Fruit fly (Drosophila melanogaster) whole organism, embryonic: Measurements from ENCODE around the gene feo.

Experiments used
- ATbp ChIP-seq: fragments of 200-800 bp; sonication (Bioruptor generic); optimal IDR thresholded peaks from 2 replicates; lab custom pipeline; 2017; ENCODE audit warnings: missing biosample characterization, mild to moderate bottlenecking, missing genetic modification characterization, missing genetic modification reagents
- Asciz ChIP-seq: fragments of 200-800 bp; sonication (Bioruptor generic); optimal IDR thresholded peaks from 2 replicates; lab custom pipeline; 2017; ENCODE audit warnings: missing biosample characterization, mild to moderate bottlenecking, missing genetic modification characterization, missing genetic modification reagents
- Blimp-1 ChIP-seq: fragments of 200-800 bp; sonication (Bioruptor generic); optimal IDR thresholded peaks from 3 replicates; lab custom pipeline; 2018; ENCODE audit warnings: missing biosample characterization, missing genetic modification characterization, mild to moderate bottlenecking, moderate library complexity, missing genetic modification reagents
- CG10543 ChIP-seq: fragments of 200-800 bp; sonication (Bioruptor generic); optimal IDR thresholded peaks from 3 replicates; lab custom pipeline; 2017; ENCODE audit warnings: missing biosample characterization, mild to moderate bottlenecking, missing genetic modification characterization, moderate library complexity
- CG11695 ChIP-seq: fragments of 200-800 bp; sonication (Bioruptor generic); IDR thresholded peaks from 3 replicates; pipeline ENCODE4 v1.3.6; 2022; ENCODE audit warnings: missing biosample characterization, missing genetic modification characterization
- CG11696 ChIP-seq: fragments of 200-800 bp; sonication (Bioruptor generic); IDR thresholded peaks from 2 replicates; pipeline ENCODE4 v1.3.6; 2022; ENCODE audit warnings: missing biosample characterization, missing genetic modification characterization
- CG11723 ChIP-seq: fragments of 200-800 bp; sonication (Bioruptor generic); optimal IDR thresholded peaks from 2 replicates; lab custom pipeline; 2017; ENCODE audit warnings: missing biosample characterization, mild to moderate bottlenecking, missing genetic modification characterization
- CG13287 ChIP-seq: fragments of 200-800 bp; sonication (Bioruptor generic); IDR thresholded peaks from 2 replicates; pipeline ENCODE4 v1.3.6; 2022; ENCODE audit warnings: missing biosample characterization, missing genetic modification characterization; ENCODE audit not compliant: partially characterized antibody
- CG14441 ChIP-seq: fragments of 200-800 bp; sonication (Bioruptor generic); IDR thresholded peaks from 2 replicates; pipeline ENCODE4 v1.3.6; 2022; ENCODE audit warnings: missing biosample characterization, missing genetic modification characterization
- CG15696 ChIP-seq: fragments of 200-800 bp; sonication (Bioruptor generic); optimal IDR thresholded peaks from 2 replicates; lab custom pipeline; 2019; ENCODE audit warnings: missing biosample characterization, mild to moderate bottlenecking, missing genetic modification characterization, moderate library complexity
- CG16813 ChIP-seq: fragments of 200-800 bp; sonication (Bioruptor generic); IDR thresholded peaks from 3 replicates; pipeline ENCODE4 v1.3.6; 2022; ENCODE audit warnings: missing biosample characterization, missing genetic modification characterization; ENCODE audit not compliant: partially characterized antibody
- CG32772 ChIP-seq: fragments of 200-800 bp; sonication (Bioruptor generic); IDR thresholded peaks from 2 replicates; pipeline ENCODE4 v1.3.6; 2022; ENCODE audit warnings: missing biosample characterization, missing genetic modification characterization
- CG6272 ChIP-seq: fragments of 200-800 bp; sonication (Bioruptor generic); IDR thresholded peaks from 2 replicates; pipeline ENCODE4 v1.3.6; 2022; ENCODE audit warnings: missing biosample characterization, missing genetic modification characterization
- CG7987 ChIP-seq: fragments of 200-800 bp; sonication (Bioruptor generic); optimal IDR thresholded peaks from 2 replicates; lab custom pipeline; 2018; ENCODE audit warnings: missing biosample characterization, mild to moderate bottlenecking, missing genetic modification characterization, moderate library complexity
- CG8290 ChIP-seq, 3 experiments: fragments of 200-800 bp; sonication (Bioruptor generic); optimal IDR thresholded peaks; 2 replicates each; lab custom pipeline; 2016 to 2019; ENCODE audit warnings: missing biosample characterization in 3 of 3, missing genetic modification characterization in 3 of 3, mild to moderate bottlenecking in 2 of 3, moderate library complexity in 1 of 3
- CG9817 ChIP-seq: fragments of 200-800 bp; sonication (Bioruptor generic); optimal IDR thresholded peaks from 2 replicates; lab custom pipeline; 2018; ENCODE audit warnings: missing biosample characterization, mild to moderate bottlenecking, missing genetic modification characterization, moderate library complexity
- Dfd ChIP-seq, 2 experiments: fragments of >200 bp; optimal IDR thresholded peaks; 2 replicates each; lab custom pipeline; 2017; ENCODE audit warnings: missing biosample characterization in 2 of 2, missing genetic modification characterization in 2 of 2
- Drgx ChIP-seq: fragments of 200-800 bp; sonication (Bioruptor generic); IDR thresholded peaks from 2 replicates; pipeline ENCODE4 v1.3.6; 2022; ENCODE audit warnings: missing biosample characterization, missing genetic modification characterization
- Ets97D ChIP-seq: fragments of 200-800 bp; sonication (Bioruptor generic); optimal IDR thresholded peaks from 3 replicates; lab custom pipeline; 2016; ENCODE audit warnings: missing biosample characterization, missing genetic modification characterization
- HHEX ChIP-seq: fragments of 200-800 bp; sonication (Bioruptor generic); optimal IDR thresholded peaks from 3 replicates; lab custom pipeline; 2017; ENCODE audit warnings: missing biosample characterization, mild to moderate bottlenecking, missing genetic modification characterization, missing genetic modification reagents
- Med ChIP-seq: fragments of 200-800 bp; sonication (Bioruptor generic); peaks from one replicate; lab custom pipeline; 2016; ENCODE audit warnings: missing biosample characterization, missing genetic modification characterization, mild to moderate bottlenecking, inconsistent platforms, moderate library complexity
- Myb ChIP-seq: fragments of 200-800 bp; sonication (Bioruptor generic); optimal IDR thresholded peaks from 2 replicates; lab custom pipeline; 2016; ENCODE audit warnings: missing biosample characterization, missing genetic modification characterization
- Pdp1 ChIP-seq, 2 experiments: fragments of 200-800 bp; sonication (Bioruptor generic); optimal IDR thresholded peaks; 3 replicates each; lab custom pipeline; 2016; ENCODE audit warnings: missing biosample characterization in 2 of 2, missing genetic modification characterization in 2 of 2, mild to moderate bottlenecking in 1 of 2, moderate library complexity in 1 of 2
- Sry-β ChIP-seq: fragments of 200-800 bp; sonication (Bioruptor generic); optimal IDR thresholded peaks from 2 replicates; lab custom pipeline; 2018; ENCODE audit warnings: missing biosample characterization, mild to moderate bottlenecking, missing genetic modification characterization, moderate library complexity
- Vsx1 ChIP-seq: fragments of 200-800 bp; sonication (Bioruptor generic); optimal IDR thresholded peaks from 2 replicates; lab custom pipeline; 2017; ENCODE audit warnings: missing biosample characterization, mild to moderate bottlenecking, missing genetic modification characterization, missing genetic modification reagents
- Xbp1 ChIP-seq: fragments of 200-800 bp; sonication (Bioruptor generic); optimal IDR thresholded peaks from 3 replicates; lab custom pipeline; 2016; ENCODE audit warnings: missing biosample characterization, mild to moderate bottlenecking, missing genetic modification characterization
- abd-A ChIP-seq: fragments of 200-800 bp; sonication (Bioruptor generic); optimal IDR thresholded peaks from 3 replicates; lab custom pipeline; 2019; ENCODE audit warnings: missing biosample characterization, mild to moderate bottlenecking, missing genetic modification characterization, moderate library complexity
- aop ChIP-seq: fragments of 200-800 bp; sonication (Bioruptor generic); IDR thresholded peaks from 2 replicates; pipeline ENCODE4 v1.3.6; 2022; ENCODE audit warnings: missing biosample characterization, missing genetic modification characterization
- bowl ChIP-seq: fragments of 200-800 bp; sonication (Bioruptor generic); IDR thresholded peaks from 2 replicates; pipeline ENCODE4 v1.3.6; 2022; ENCODE audit warnings: missing biosample characterization, missing genetic modification characterization
- br ChIP-seq: fragments of >200 bp; optimal IDR thresholded peaks from 2 replicates; lab custom pipeline; 2017
- caup ChIP-seq: fragments of 200-800 bp; sonication (Bioruptor generic); optimal IDR thresholded peaks from 3 replicates; lab custom pipeline; 2017; ENCODE audit warnings: missing biosample characterization, mild to moderate bottlenecking, missing genetic modification characterization, moderate library complexity; ENCODE audit not compliant: severe bottlenecking
- fd3F ChIP-seq: fragments of 200-800 bp; sonication (Bioruptor generic); optimal IDR thresholded peaks from 2 replicates; lab custom pipeline; 2018; ENCODE audit warnings: missing biosample characterization, mild to moderate bottlenecking, missing genetic modification characterization, moderate library complexity
- fd96Cb ChIP-seq: fragments of 200-800 bp; sonication (Bioruptor generic); optimal IDR thresholded peaks from 2 replicates; lab custom pipeline; 2018; ENCODE audit warnings: missing biosample characterization, mild to moderate bottlenecking, missing genetic modification characterization, moderate library complexity
- gcm ChIP-seq: fragments of 200-800 bp; sonication (Bioruptor generic); optimal IDR thresholded peaks from 2 replicates; lab custom pipeline; 2019; ENCODE audit warnings: missing biosample characterization, mild to moderate bottlenecking, missing genetic modification characterization, moderate library complexity
- gcm2 ChIP-seq: fragments of 200-800 bp; sonication (Bioruptor generic); optimal IDR thresholded peaks from 2 replicates; lab custom pipeline; 2016; ENCODE audit warnings: missing biosample characterization, missing genetic modification characterization
- grau ChIP-seq: fragments of 200-800 bp; optimal IDR thresholded peaks from 3 replicates; lab custom pipeline; 2019; ENCODE audit warnings: missing biosample characterization, mild to moderate bottlenecking, missing genetic modification characterization, moderate library complexity
- hkb ChIP-seq, 2 experiments: fragments of 200-800 bp in 1 of 2; fragments of >200 bp in 1 of 2; sonication (Bioruptor generic) in 1 of 2; IDR thresholded peaks in 1 of 2; optimal IDR thresholded peaks in 1 of 2; 2 replicates each; pipeline versions ENCODE4 v1.3.6 to Lab custom; 2017 to 2022; ENCODE audit warnings: missing biosample characterization in 1 of 2, missing genetic modification characterization in 1 of 2
- kah ChIP-seq: fragments of 200-800 bp; sonication (Bioruptor generic); optimal IDR thresholded peaks from 2 replicates; lab custom pipeline; 2018; ENCODE audit warnings: missing biosample characterization, mild to moderate bottlenecking, missing genetic modification characterization
- kni ChIP-seq: fragments of 200-800 bp; sonication (Bioruptor generic); optimal IDR thresholded peaks from 3 replicates; lab custom pipeline; 2017; ENCODE audit warnings: mild to moderate bottlenecking, missing biosample characterization, missing genetic modification reagents, missing genetic modification characterization
- phol ChIP-seq: fragments of 200-800 bp; sonication (Bioruptor generic); optimal IDR thresholded peaks from 3 replicates; lab custom pipeline; 2018; ENCODE audit warnings: missing biosample characterization, mild to moderate bottlenecking, missing genetic modification characterization, moderate library complexity
- psq ChIP-seq: fragments of 200-800 bp; sonication (Bioruptor generic); optimal IDR thresholded peaks from 2 replicates; lab custom pipeline; 2017; ENCODE audit warnings: missing biosample characterization, missing genetic modification characterization
- sens ChIP-seq: fragments of 200-800 bp; sonication (Bioruptor generic); peaks from one replicate; lab custom pipeline; 2016; ENCODE audit warnings: missing biosample characterization, missing genetic modification characterization
- seq ChIP-seq: fragments of 200-800 bp; sonication (Bioruptor generic); IDR thresholded peaks from 2 replicates; pipeline ENCODE4 v1.3.6; 2022; ENCODE audit warnings: missing biosample characterization, missing genetic modification characterization
- tap ChIP-seq: fragments of 200-800 bp; optimal IDR thresholded peaks from 3 replicates; lab custom pipeline; 2019; ENCODE audit warnings: missing biosample characterization, mild to moderate bottlenecking, missing genetic modification characterization, moderate library complexity

feo gene

DNA sequence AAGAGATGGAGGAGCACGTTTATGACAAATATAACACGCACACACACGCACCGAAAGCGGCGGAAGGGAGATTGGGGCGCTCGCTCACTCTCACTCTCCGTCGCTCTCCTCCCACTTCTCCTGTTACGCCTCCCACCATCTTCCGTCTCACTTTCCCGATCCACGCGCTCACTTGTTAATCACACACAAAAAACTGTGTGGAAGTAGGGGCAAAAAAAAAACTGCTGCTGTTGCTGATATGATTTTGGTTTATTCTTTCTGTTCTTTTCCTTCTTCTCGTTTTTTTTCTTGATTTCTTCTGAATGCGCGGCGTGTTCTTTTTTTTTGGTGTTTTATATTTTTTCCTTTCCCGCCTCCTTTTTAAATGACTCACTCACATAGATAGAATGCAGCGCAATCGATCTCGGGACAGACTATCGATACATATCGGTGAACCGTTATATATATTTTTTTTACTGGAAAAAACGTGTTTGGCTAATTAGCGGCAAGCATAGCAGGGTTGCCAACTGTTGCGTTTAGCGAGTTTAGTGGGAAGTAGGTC lies 48.9 kb downstream of the feo start (continued):
- TF ChIP-seq Pdp1 (GFP tag; optimal IDR thresholded peaks at IDR 0.05; lab: Kevin White, UChicago), result peak in 1 of 2 experiments; percentile 63
- TF ChIP-seq br (lab: Kevin White, UChicago), result no peak
- peak; percentile 59; the same call in 1 of the 2 replicates for TF ChIP-seq CG13287 (GFP tag; lab: Robert Waterston, UW)
- TF ChIP-seq CG14441, result no peak
- TF ChIP-seq Ets97D (GFP tag; lab: Kevin White, UChicago), result peak; percentile 3
- TF ChIP-seq kah (GFP tag; lab: Kevin White, UChicago), result peak; percentile 46
- peak; percentile 79 for TF ChIP-seq sens (GFP tag; lab: Kevin White, UChicago)
- TF ChIP-seq CG16813 (GFP tag; lab: Robert Waterston, UW), result peak; percentile 61
- no peak for TF ChIP-seq tap (tag; lab: Kevin White, UChicago)
- TF ChIP-seq Vsx1 (GFP tag; lab: Kevin White, UChicago), result peak; percentile 96
- peak; percentile 58 for TF ChIP-seq CG32772
- TF ChIP-seq Sry-β, result no peak
- TF ChIP-seq psq, result peak; percentile 83
- no peak for TF ChIP-seq aop
- peak; percentile 64 for TF ChIP-seq kni (GFP tag; lab: Kevin White, UChicago)
- TF ChIP-seq abd-A (tag; lab: Kevin White, UChicago), result peak; percentile 4

DNA sequence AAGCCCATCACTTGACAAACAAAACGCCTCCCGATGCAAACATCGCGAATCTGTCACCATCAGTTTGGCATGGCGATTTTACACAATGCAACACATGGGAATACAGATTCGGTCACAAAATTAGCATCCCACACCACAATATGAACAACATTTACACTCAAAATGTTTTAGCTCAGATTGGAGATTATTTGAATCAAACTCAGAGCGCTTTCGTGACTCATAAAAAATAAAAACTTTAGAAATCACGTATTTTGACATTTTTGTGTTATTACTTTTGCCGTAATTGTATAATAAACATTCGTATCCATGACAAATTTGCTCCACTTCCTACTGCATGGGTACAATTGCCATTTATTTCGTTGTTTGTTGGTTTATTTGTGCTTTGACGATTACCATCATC lies 50.6 kb downstream of the feo start:
- TF ChIP-seq ATbp (GFP tag; lab: Kevin White, UChicago), result no peak
- TF ChIP-seq sens (GFP tag; lab: Kevin White, UChicago), result peak; percentile 62
- TF ChIP-seq seq (GFP tag; lab: Robert Waterston, UW), result 0 out of 2 replicates have a peak, but pooled peaks have one; percentile 6
- no peak for TF ChIP-seq gcm2 (GFP tag; lab: Kevin White, UChicago)
- 0 out of 2 replicates have a peak, but pooled peaks have one; percentile 5 for TF ChIP-seq CG11696 (GFP tag; lab: Robert Waterston, UW)
- no peak for TF ChIP-seq Myb (GFP tag; lab: Kevin White, UChicago)
- TF ChIP-seq CG7987 (GFP tag; lab: Kevin White, UChicago), result no peak
- peak; percentile 74 for TF ChIP-seq Med (GFP tag; lab: Kevin White, UChicago)
- TF ChIP-seq gcm (GFP tag; lab: Kevin White, UChicago), result no peak
- peak; percentile 40 for TF ChIP-seq Drgx (GFP tag; lab: Robert Waterston, UW)
- no peak for TF ChIP-seq Dfd (GFP tag; optimal IDR thresholded peaks at IDR 0.05; lab: Kevin White, UChicago)

DNA sequence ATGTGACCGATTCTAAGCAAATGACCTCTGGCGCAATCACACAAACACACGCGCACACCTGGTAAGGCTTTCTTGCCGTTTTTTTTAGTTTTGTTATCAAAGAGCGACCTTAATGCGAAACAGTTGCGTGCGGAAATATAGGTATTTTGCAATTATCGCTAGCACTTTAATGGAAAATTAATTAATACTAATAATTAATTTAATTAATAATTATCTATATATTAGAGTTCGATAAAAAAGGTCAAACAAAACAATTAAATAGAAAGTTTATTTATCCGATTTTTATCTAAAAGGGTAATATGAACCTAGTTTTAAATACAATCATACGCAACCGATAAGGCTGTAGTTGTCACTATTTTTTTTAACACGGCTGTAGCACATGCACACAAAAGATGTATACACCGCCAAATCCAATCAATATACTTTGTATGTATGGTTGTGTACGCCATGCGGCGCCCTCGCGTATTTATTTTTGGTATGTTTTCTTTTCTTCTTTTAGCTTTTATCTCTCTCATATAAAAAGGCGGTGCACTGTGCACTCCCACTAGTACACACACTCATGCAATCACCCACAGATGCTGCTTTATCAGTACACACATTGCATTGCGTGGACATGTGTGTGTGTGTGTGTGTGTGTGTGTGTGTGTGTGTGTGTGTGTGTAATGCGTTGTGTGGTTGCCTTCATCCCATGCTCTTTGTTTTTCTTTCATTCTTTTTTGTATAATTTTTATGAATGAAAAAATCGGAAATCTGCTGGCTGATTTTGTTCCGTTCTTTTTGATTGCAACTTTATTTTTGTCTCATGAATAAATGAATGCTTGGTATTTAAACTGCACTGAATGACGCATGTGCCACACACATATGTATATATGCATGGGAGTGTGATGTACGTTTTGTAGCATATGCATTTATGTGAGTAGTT lies 52.0 kb downstream of the feo start:
- TF ChIP-seq sens (GFP tag; lab: Kevin White, UChicago) (peak; percentile 86), fd96Cb (tag; lab: Kevin White, UChicago) (peak; percentile 69), grau (tag; lab: Kevin White, UChicago) (peak; percentile 79), HHEX (peak; percentile 59), CG11723 (GFP tag; lab: Kevin White, UChicago) (peak; percentile 19), CG10543 (GFP tag; lab: Kevin White, UChicago) (peak; percentile 9), CG6272 (GFP tag; lab: Robert Waterston, UW) (no peak), CG15696 (peak; percentile 40), CG9817 (tag; lab: Kevin White, UChicago) (peak; percentile 42), Blimp-1 (GFP tag; lab: Kevin White, UChicago) (peak; percentile 67), Asciz (GFP tag; lab: Kevin White, UChicago) (peak; percentile 71), Xbp1 (GFP tag; lab: Kevin White, UChicago) (peak; percentile 32), CG8290 (GFP tag; optimal IDR thresholded peaks at IDR 0.05; lab: Kevin White, UChicago) (no peak), CG8290 (tag; optimal IDR thresholded peaks at IDR 0.05; lab: Kevin White, UChicago) (no peak), bowl (no peak), phol (tag; lab: Kevin White, UChicago) (peak; percentile 83), caup (peak; percentile 48), fd3F (GFP tag; lab: Kevin White, UChicago) (peak; percentile 52), hkb (optimal IDR thresholded peaks at IDR 0.05; lab: Kevin White, UChicago) (no peak), hkb (GFP tag; IDR thresholded peaks at IDR 0.05; lab: Robert Waterston, UW) (peak; percentile 65), CG11695 (peak; percentile 78)
